Worm (Caenorhabditis elegans): Measurements from ENCODE around the gene try-11.

The try-11 gene

ce11 chrV:7415780-7416428, 35.6 kb upstream of the try-11 start, which contains the start of gene F18E3.13 (continued):
- TF ChIP-seq dmd-8 (GFP tag; IDR thresholded peaks at IDR 0.05) (no peak), lin-38 (GFP tag; IDR thresholded peaks at IDR 0.05) (no peak), ceh-82 (tag; optimal IDR thresholded peaks at IDR 0.05) (no peak), ZK337.2 (GFP tag; IDR thresholded peaks at IDR 0.05) (no peak), dpl-1 (GFP tag; optimal IDR thresholded peaks at IDR 0.05) (peak; percentile 9), cey-2 (tag; optimal IDR thresholded peaks at IDR 0.05; ENCODE audit: borderline replicate concordance, insufficient read depth) (peak; percentile 50), ceh-20 (GFP tag; IDR thresholded peaks at IDR 0.05) (no peak; the same call in 1 of the 2 replicates), unc-130 (GFP tag; optimal IDR thresholded peaks at IDR 0.05) (no peak), snpc-1.2 (GFP tag; IDR thresholded peaks at IDR 0.05) (no peak), rbr-2 (tag; optimal IDR thresholded peaks at IDR 0.05) (no peak), T26A8.4 (GFP tag; IDR thresholded peaks at IDR 0.05) (peak; percentile 45; the same call in 1 of the 2 replicates), vab-7 (GFP tag; IDR thresholded peaks at IDR 0.05) (no peak), mes-2 (tag; optimal IDR thresholded peaks at IDR 0.05; ENCODE audit: poor library complexity, severe bottlenecking) (no peak), aha-1 (tag) (peak; percentile 67), spr-1 (tag; optimal IDR thresholded peaks at IDR 0.05) (no peak), mxl-3 (GFP tag; optimal IDR thresholded peaks at IDR 0.05) (peak; percentile 72)

DNA sequence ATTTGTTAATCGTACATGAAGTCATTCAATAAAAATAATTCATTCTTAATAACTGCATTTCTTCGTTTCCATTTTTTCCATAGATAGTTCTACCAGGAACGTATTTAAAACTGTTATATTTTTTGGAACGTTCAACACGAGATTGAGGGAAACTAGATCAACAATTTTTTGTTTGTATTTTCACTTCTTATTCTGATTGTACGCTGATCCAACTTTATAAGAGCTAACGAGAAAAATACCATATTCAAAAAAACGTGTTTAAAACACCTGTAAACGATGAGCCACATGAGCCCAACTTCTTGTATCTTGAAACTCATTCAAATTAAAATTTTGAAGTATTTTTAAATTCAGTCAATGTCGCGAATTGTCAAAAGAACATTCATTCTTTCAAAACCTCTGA, 35.0 kb upstream of the try-11 start:
- TF ChIP-seq T20F7.1 (GFP tag; optimal IDR thresholded peaks at IDR 0.05) (peak; percentile 14), nhr-102 (tag; optimal IDR thresholded peaks at IDR 0.05) (peak; percentile 5), F10B5.3 (tag; optimal IDR thresholded peaks at IDR 0.05) (no peak), aha-1 (tag) (peak; percentile 89)

- TF ChIP-seq daf-12 (tag; optimal IDR thresholded peaks at IDR 0.05) (no peak), hmg-1.1 (GFP tag; IDR thresholded peaks at IDR 0.05) (no peak), daf-8 (GFP tag; IDR thresholded peaks at IDR 0.05) (no peak), hlh-30 (tag; optimal IDR thresholded peaks at IDR 0.05; ENCODE audit: insufficient read depth) (no peak), aly-2 (tag; optimal IDR thresholded peaks at IDR 0.05) (no peak), zag-1 (tag; optimal IDR thresholded peaks at IDR 0.05) (no peak), ceh-28 (tag; optimal IDR thresholded peaks at IDR 0.05) (no peak), nhr-237 (tag; optimal IDR thresholded peaks at IDR 0.05) (no peak), lin-29 (GFP tag; IDR thresholded peaks at IDR 0.05) (no peak), duxl-1 (tag; optimal IDR thresholded peaks at IDR 0.05; ENCODE audit: poor library complexity) (peak; percentile 17), set-16 (GFP tag; IDR thresholded peaks at IDR 0.05) (no peak), ZK337.2 (GFP tag; IDR thresholded peaks at IDR 0.05) (no peak), unc-130 (GFP tag; optimal IDR thresholded peaks at IDR 0.05) (no peak), dmd-9 (GFP tag; IDR thresholded peaks at IDR 0.05) (no peak), egl-27 (tag; optimal IDR thresholded peaks at IDR 0.05) (no peak), F26F4.8 (GFP tag; conservative IDR thresholded peaks at IDR 0.05) (no peak), aha-1 (tag) (peak; percentile 97), unc-62 (GFP tag; optimal IDR thresholded peaks at IDR 0.05 in 1 of 2) (peak in 1 of 2 experiments; percentile 90), unc-62 (tag; optimal IDR thresholded peaks at IDR 0.05) (no peak), nhr-11 (tag; optimal IDR thresholded peaks at IDR 0.05) (no peak), mep-1 (tag; optimal IDR thresholded peaks at IDR 0.05) (no peak), sdz-12 (GFP tag; optimal IDR thresholded peaks at IDR 0.05) (no peak), Y5F2A.4 (GFP tag; optimal IDR thresholded peaks at IDR 0.05) (no peak), saeg-2 (GFP tag; IDR thresholded peaks at IDR 0.05) (no peak), ama-1 (optimal IDR thresholded peaks at IDR 0.05) (no peak), lim-7 (GFP tag; IDR thresholded peaks at IDR 0.05) (no peak), pqm-1 (tag; optimal IDR thresholded peaks at IDR 0.05) (no peak), hif-1 (tag; optimal IDR thresholded peaks at IDR 0.05) (peak in 1 of 2 experiments; percentile 70), tag-97 (GFP tag; IDR thresholded peaks at IDR 0.05) (no peak), cey-2 (tag; optimal IDR thresholded peaks at IDR 0.05; ENCODE audit: borderline replicate concordance, insufficient read depth) (no peak), ces-1 (GFP tag; optimal IDR thresholded peaks at IDR 0.05) (no peak)
Measured at ce11 chrV:7417018-7417716, 34.4 kb upstream of the try-11 start, which contains the start of gene srw-67. Gene srw-67 (plus strand): TSS chrV:7417660.

All from whole organism, L4 larva.